Worm (Caenorhabditis elegans) whole organism, L3 larva: ENCODE results near the gene M05D6.3.
A peak's percentile ranks its signal among the peaks of the same experiment; 100 is the strongest.

Experiments used
- R02D3.7 ChIP-seq: fragments of 150-350 bp; optimal IDR thresholded peaks from 2 replicates; lab custom pipeline; 2014; ENCODE audit warnings: missing biosample characterization, missing genetic modification characterization
- ZK546.5 ChIP-seq: sonication (generic microtip); optimal IDR thresholded peaks from 2 replicates; lab custom pipeline; 2017; ENCODE audit warnings: missing biosample characterization, missing genetic modification characterization
- aly-2 ChIP-seq: fragments of 150-350 bp; optimal IDR thresholded peaks from 2 replicates; lab custom pipeline; 2014; ENCODE audit warnings: missing biosample characterization, missing genetic modification characterization
- ama-1 ChIP-seq: fragments of 150-350 bp; optimal IDR thresholded peaks from 2 replicates; lab custom pipeline; 2018
- ceh-16 ChIP-seq: sonication (generic microtip); optimal IDR thresholded peaks from 2 replicates; lab custom pipeline; 2017; ENCODE audit warnings: missing biosample characterization, missing genetic modification characterization
- ceh-28 ChIP-seq: fragments of 150-350 bp; optimal IDR thresholded peaks from 2 replicates; lab custom pipeline; 2014; ENCODE audit warnings: missing biosample characterization, missing genetic modification reagents, missing genetic modification characterization
- ceh-82 ChIP-seq: fragments of 150-350 bp; optimal IDR thresholded peaks from 2 replicates; lab custom pipeline; 2014; ENCODE audit warnings: missing biosample characterization, missing genetic modification characterization
- ceh-9 ChIP-seq: sonication (generic microtip); optimal IDR thresholded peaks from 2 replicates; lab custom pipeline; 2018; ENCODE audit warnings: missing biosample characterization, missing genetic modification characterization
- daf-12 ChIP-seq: fragments of 150-350 bp; optimal IDR thresholded peaks from 2 replicates; lab custom pipeline; 2014; ENCODE audit warnings: missing biosample characterization, missing genetic modification reagents, missing genetic modification characterization
- egl-27 ChIP-seq: sonication (generic microtip); optimal IDR thresholded peaks from 4 replicates; lab custom pipeline; 2017; ENCODE audit warnings: missing biosample characterization, missing genetic modification reagents, missing genetic modification characterization
- egl-5 ChIP-seq: fragments of 150-350 bp; optimal IDR thresholded peaks from 2 replicates; lab custom pipeline; 2017; ENCODE audit warnings: missing biosample characterization, missing genetic modification reagents, missing genetic modification characterization, inconsistent platforms
- elt-1 ChIP-seq: fragments of 150-350 bp; optimal IDR thresholded peaks from 2 replicates; lab custom pipeline; 2014; ENCODE audit warnings: missing biosample characterization, missing genetic modification characterization
- elt-2 ChIP-seq: sonication (generic microtip); optimal IDR thresholded peaks from 2 replicates; lab custom pipeline; 2016; ENCODE audit warnings: missing genetic modification reagents, mild to moderate bottlenecking, missing genetic modification characterization, missing compliant biosample characterization
- elt-3 ChIP-seq, 3 experiments: fragments of 150-350 bp in 1 of 3; sonication (generic microtip) in 2 of 3; optimal IDR thresholded peaks; 2 replicates in 2 of 3; 4 replicates in 1 of 3; lab custom pipeline; 2014 to 2017; ENCODE audit warnings: missing biosample characterization in 3 of 3, missing genetic modification characterization in 3 of 3
- eor-1 ChIP-seq, 2 experiments: fragments of 150-350 bp; optimal IDR thresholded peaks; 2 replicates each; lab custom pipeline; 2014 to 2018; ENCODE audit warnings: missing biosample characterization in 2 of 2, missing genetic modification characterization in 2 of 2
- fkh-10 ChIP-seq: sonication (generic microtip); optimal IDR thresholded peaks from 2 replicates; lab custom pipeline; 2017; ENCODE audit warnings: missing biosample characterization, missing genetic modification reagents, missing genetic modification characterization
- fkh-2 ChIP-seq: fragments of 150-350 bp; optimal IDR thresholded peaks from 2 replicates; lab custom pipeline; 2014; ENCODE audit warnings: missing biosample characterization, missing genetic modification reagents, missing genetic modification characterization
- fos-1 ChIP-seq: fragments of 150-350 bp; optimal IDR thresholded peaks from 2 replicates; lab custom pipeline; 2014; ENCODE audit warnings: missing biosample characterization, missing genetic modification characterization
- hmg-11 ChIP-seq: sonication (generic microtip); optimal IDR thresholded peaks from 2 replicates; lab custom pipeline; 2016; ENCODE audit warnings: missing genetic modification characterization, missing compliant biosample characterization
- lin-15B ChIP-seq: fragments of 150-350 bp; optimal IDR thresholded peaks from 2 replicates; lab custom pipeline; 2014; ENCODE audit warnings: missing biosample characterization, missing genetic modification characterization
- lin-39 ChIP-seq: fragments of 150-350 bp; optimal IDR thresholded peaks from 2 replicates; lab custom pipeline; 2018; ENCODE audit warnings: missing biosample characterization, missing genetic modification reagents, missing genetic modification characterization
- lsy-12 ChIP-seq: sonication (generic microtip); optimal IDR thresholded peaks from 2 replicates; lab custom pipeline; 2016; ENCODE audit warnings: mild to moderate bottlenecking, missing genetic modification characterization, missing compliant biosample characterization
- mdl-1 ChIP-seq: fragments of 150-350 bp; optimal IDR thresholded peaks from 2 replicates; lab custom pipeline; 2014; ENCODE audit warnings: missing biosample characterization, missing genetic modification characterization
- mml-1 ChIP-seq: fragments of 150-350 bp; sonication (generic microtip); optimal IDR thresholded peaks from 3 replicates; lab custom pipeline; 2014; ENCODE audit warnings: missing biosample characterization, missing genetic modification characterization
- nfya-1 ChIP-seq: sonication (generic microtip); optimal IDR thresholded peaks from 2 replicates; lab custom pipeline; 2017; ENCODE audit warnings: missing genetic modification characterization, mild to moderate bottlenecking, missing compliant biosample characterization, antibody characterized with exemption, moderate library complexity; ENCODE audit not compliant: insufficient read depth
- nhr-12 ChIP-seq: fragments of 150-350 bp; optimal IDR thresholded peaks from 2 replicates; lab custom pipeline; 2014; ENCODE audit warnings: missing biosample characterization, missing genetic modification characterization
- nhr-23 ChIP-seq: fragments of 150-350 bp; optimal IDR thresholded peaks from 2 replicates; lab custom pipeline; 2014; ENCODE audit warnings: missing biosample characterization, missing genetic modification reagents, missing genetic modification characterization
- nhr-237 ChIP-seq: fragments of 150-350 bp; optimal IDR thresholded peaks from 2 replicates; lab custom pipeline; 2014; ENCODE audit warnings: missing biosample characterization, missing genetic modification characterization
- nhr-25 ChIP-seq: sonication (generic microtip); optimal IDR thresholded peaks from 2 replicates; lab custom pipeline; 2017; ENCODE audit warnings: missing biosample characterization, missing genetic modification characterization
- nhr-28 ChIP-seq: fragments of 150-350 bp; optimal IDR thresholded peaks from 2 replicates; lab custom pipeline; 2014; ENCODE audit warnings: missing biosample characterization, missing genetic modification characterization
- nhr-43 ChIP-seq: sonication (generic microtip); optimal IDR thresholded peaks from 2 replicates; lab custom pipeline; 2016; ENCODE audit warnings: mild to moderate bottlenecking, missing genetic modification characterization, missing compliant biosample characterization; ENCODE audit not compliant: poor library complexity, severe bottlenecking
- nhr-67 ChIP-seq: fragments of 150-350 bp; optimal IDR thresholded peaks from 2 replicates; lab custom pipeline; 2014; ENCODE audit warnings: missing biosample characterization, missing genetic modification characterization
- nhr-76 ChIP-seq: fragments of 150-350 bp; sonication (generic microtip); optimal IDR thresholded peaks from 5 replicates; lab custom pipeline; 2014; ENCODE audit warnings: missing biosample characterization, missing genetic modification characterization
- nhr-77 ChIP-seq: fragments of 150-350 bp; optimal IDR thresholded peaks from 2 replicates; lab custom pipeline; 2014; ENCODE audit warnings: missing biosample characterization, missing genetic modification characterization
- pha-4 ChIP-seq: fragments of 150-350 bp; optimal IDR thresholded peaks from 2 replicates; lab custom pipeline; 2014; ENCODE audit warnings: missing biosample characterization, missing genetic modification reagents, missing genetic modification characterization
- pqm-1 ChIP-seq: fragments of 150-350 bp; optimal IDR thresholded peaks from 2 replicates; lab custom pipeline; 2017; ENCODE audit warnings: missing biosample characterization, missing genetic modification characterization, inconsistent platforms
- sea-2 ChIP-seq: fragments of 150-350 bp; sonication (generic microtip); optimal IDR thresholded peaks from 4 replicates; lab custom pipeline; 2014; ENCODE audit warnings: missing biosample characterization, missing genetic modification reagents, missing genetic modification characterization
- skn-1 ChIP-seq: fragments of 150-350 bp; optimal IDR thresholded peaks from 2 replicates; lab custom pipeline; 2014; ENCODE audit warnings: missing biosample characterization, missing genetic modification characterization
- snpc-4 ChIP-seq: fragments of 150-350 bp; optimal IDR thresholded peaks from 2 replicates; lab custom pipeline; 2014; ENCODE audit warnings: missing biosample characterization, missing genetic modification characterization
- tbx-2 ChIP-seq: sonication (generic microtip); optimal IDR thresholded peaks from 2 replicates; lab custom pipeline; 2016; ENCODE audit warnings: mild to moderate bottlenecking, missing genetic modification characterization, missing compliant biosample characterization
- unc-62 ChIP-seq: fragments of 150-350 bp; sonication (generic microtip); optimal IDR thresholded peaks from 4 replicates; lab custom pipeline; 2014; ENCODE audit warnings: missing biosample characterization, missing genetic modification reagents, missing genetic modification characterization
- zag-1 ChIP-seq: fragments of 150-350 bp; optimal IDR thresholded peaks from 2 replicates; lab custom pipeline; 2014; ENCODE audit warnings: missing biosample characterization, missing genetic modification characterization
- ztf-11 ChIP-seq: fragments of 150-350 bp; optimal IDR thresholded peaks from 2 replicates; lab custom pipeline; 2014; ENCODE audit warnings: missing biosample characterization, missing genetic modification characterization
- ztf-4 ChIP-seq: fragments of 150-350 bp; optimal IDR thresholded peaks from 2 replicates; lab custom pipeline; 2014; ENCODE audit warnings: missing biosample characterization, missing genetic modification characterization

The M05D6.3 gene

ce11 chrII:8440792-8441191 is 34.8 kb upstream of the M05D6.3 start:
- TF ChIP-seq fkh-2 (tag; lab: Kevin White, UChicago): no peak
- TF ChIP-seq mdl-1 (tag; lab: Kevin White, UChicago): peak; percentile 37
- TF ChIP-seq elt-1 (tag; lab: Kevin White, UChicago): peak; percentile 62
- TF ChIP-seq ama-1: peak; percentile 58
- no peak for TF ChIP-seq nhr-28 (tag; lab: Kevin White, UChicago)
- TF ChIP-seq nhr-12 (tag; lab: Kevin White, UChicago): no peak
- TF ChIP-seq ceh-28 (tag; lab: Kevin White, UChicago): peak; percentile 44
- peak; percentile 90 for TF ChIP-seq nhr-23
- peak; percentile 21 for TF ChIP-seq unc-62
- TF ChIP-seq nfya-1 (tag; lab: Kevin White, UChicago): no peak
- TF ChIP-seq ceh-82 (tag; lab: Kevin White, UChicago): no peak
- no peak for TF ChIP-seq egl-27 (tag; lab: Kevin White, UChicago)
- no peak for TF ChIP-seq skn-1 (tag; lab: Kevin White, UChicago)
- TF ChIP-seq eor-1 (tag; optimal IDR thresholded peaks at IDR 0.05; lab: Kevin White, UChicago): no peak
- peak; percentile 31 to 79 (median 77) for TF ChIP-seq elt-3 (tag; optimal IDR thresholded peaks at IDR 0.05; lab: Kevin White, UChicago)
- no peak for TF ChIP-seq egl-5
- peak; percentile 88 for TF ChIP-seq nhr-43 (tag; lab: Kevin White, UChicago)
- TF ChIP-seq nhr-25 (tag; lab: Kevin White, UChicago): peak; percentile 83
- no peak for TF ChIP-seq pha-4
- TF ChIP-seq nhr-76 (tag; lab: Kevin White, UChicago): peak; percentile 28
- TF ChIP-seq ceh-9 (tag; lab: Kevin White, UChicago): no peak
- TF ChIP-seq zag-1 (tag; lab: Kevin White, UChicago): no peak
- no peak for TF ChIP-seq pqm-1 (tag; lab: Kevin White, UChicago)

- TF ChIP-seq lin-39: no peak
- TF ChIP-seq ztf-11: no peak
- TF ChIP-seq elt-1 (tag; lab: Kevin White, UChicago): no peak
- TF ChIP-seq nhr-25 (tag; lab: Kevin White, UChicago): no peak
- TF ChIP-seq daf-12 (tag; lab: Kevin White, UChicago): no peak
- peak; percentile 33 for TF ChIP-seq nhr-43 (tag; lab: Kevin White, UChicago)
- TF ChIP-seq nhr-23: peak; percentile 6
- TF ChIP-seq zag-1 (tag; lab: Kevin White, UChicago): no peak
- peak; percentile 18 for TF ChIP-seq tbx-2 (tag; lab: Kevin White, UChicago)
- TF ChIP-seq ceh-28 (tag; lab: Kevin White, UChicago): no peak
- TF ChIP-seq ZK546.5 (tag; lab: Kevin White, UChicago): no peak
Observed at ce11 chrII:8441519-8441918, 34.1 kb upstream of the M05D6.3 start.

- TF ChIP-seq nhr-28 (tag; lab: Kevin White, UChicago): no peak
- no peak for TF ChIP-seq fkh-2 (tag; lab: Kevin White, UChicago)
- peak; percentile 73 for TF ChIP-seq snpc-4 (tag; lab: Kevin White, UChicago)
- TF ChIP-seq unc-62: no peak
- no peak for TF ChIP-seq pqm-1 (tag; lab: Kevin White, UChicago)
- no peak for TF ChIP-seq nhr-12 (tag; lab: Kevin White, UChicago)
- no peak for TF ChIP-seq nhr-67 (tag; lab: Kevin White, UChicago)
- TF ChIP-seq elt-1 (tag; lab: Kevin White, UChicago): no peak
- no peak for TF ChIP-seq nhr-77 (tag; lab: Kevin White, UChicago)
- peak; percentile 27 for TF ChIP-seq nhr-25 (tag; lab: Kevin White, UChicago)
- no peak for TF ChIP-seq ama-1
- TF ChIP-seq nhr-43 (tag; lab: Kevin White, UChicago): peak; percentile 78
- TF ChIP-seq nhr-237 (tag; lab: Kevin White, UChicago): no peak
- no peak for TF ChIP-seq lsy-12 (tag; lab: Kevin White, UChicago)
- no peak for TF ChIP-seq zag-1 (tag; lab: Kevin White, UChicago)
- TF ChIP-seq egl-5: no peak
- TF ChIP-seq ZK546.5 (tag; lab: Kevin White, UChicago): no peak
- peak; percentile 78 for TF ChIP-seq hmg-11 (tag; lab: Kevin White, UChicago)
- TF ChIP-seq ztf-4 (tag; lab: Kevin White, UChicago): no peak
- TF ChIP-seq nfya-1 (tag; lab: Kevin White, UChicago): peak; percentile 66
- no peak for TF ChIP-seq ceh-16 (tag; lab: Kevin White, UChicago)
- TF ChIP-seq aly-2 (tag; lab: Kevin White, UChicago): no peak
- no peak for TF ChIP-seq mml-1 (tag; lab: Kevin White, UChicago)
- no peak for TF ChIP-seq elt-3 (tag; optimal IDR thresholded peaks at IDR 0.05; lab: Kevin White, UChicago)
- TF ChIP-seq lin-15B: peak; percentile 17
- TF ChIP-seq skn-1 (tag; lab: Kevin White, UChicago): no peak
- no peak for TF ChIP-seq nhr-76 (tag; lab: Kevin White, UChicago)
- TF ChIP-seq ceh-9 (tag; lab: Kevin White, UChicago): no peak
- no peak for TF ChIP-seq ceh-28 (tag; lab: Kevin White, UChicago)
- TF ChIP-seq fkh-10: no peak
- peak; percentile 19 for TF ChIP-seq elt-2 (tag; lab: Kevin White, UChicago)
- TF ChIP-seq mdl-1 (tag; lab: Kevin White, UChicago): no peak
- TF ChIP-seq R02D3.7 (tag; lab: Kevin White, UChicago): peak; percentile 7
- peak; percentile 53 for TF ChIP-seq nhr-23
- TF ChIP-seq lin-39: peak; percentile 52
- TF ChIP-seq sea-2 (GFP tag; lab: Kevin White, UChicago): no peak
- TF ChIP-seq fos-1 (tag; lab: Kevin White, UChicago): no peak
Observed at ce11 chrII:8442176-8442575, 33.4 kb upstream of the M05D6.3 start.
